Worm (Caenorhabditis elegans): ENCODE data around the gene str-125.

The str-125 gene

ce11 chrV:17042263-17042662 is 33.5 kb downstream of the str-125 start, which contains the start of gene hpo-33:
Gene hpo-33 (plus strand): TSS chrV:17042563.
- TF ChIP-seq dpl-1 (GFP tag; optimal IDR thresholded peaks at IDR 0.05) (no peak), snpc-4 (tag; optimal IDR thresholded peaks at IDR 0.05) (no peak), madf-9 (GFP tag; conservative IDR thresholded peaks at IDR 0.05) (no peak), fkh-10 (GFP tag; optimal IDR thresholded peaks at IDR 0.05) (no peak), T26A8.4 (GFP tag; IDR thresholded peaks at IDR 0.05) (no peak), ZK337.2 (GFP tag; IDR thresholded peaks at IDR 0.05) (no peak), tra-1 (GFP tag; IDR thresholded peaks at IDR 0.05) (no peak), egl-27 (tag; optimal IDR thresholded peaks at IDR 0.05) (no peak), duxl-1 (tag; optimal IDR thresholded peaks at IDR 0.05; ENCODE audit: poor library complexity) (no peak)

- TF ChIP-seq zip-2 (tag; optimal IDR thresholded peaks at IDR 0.05) (no peak), egl-27 (tag; optimal IDR thresholded peaks at IDR 0.05) (no peak), nhr-102 (tag; optimal IDR thresholded peaks at IDR 0.05) (no peak), ceh-82 (tag; optimal IDR thresholded peaks at IDR 0.05) (no peak), cey-2 (tag; optimal IDR thresholded peaks at IDR 0.05; ENCODE audit: borderline replicate concordance, insufficient read depth) (no peak), ceh-62 (tag; optimal IDR thresholded peaks at IDR 0.05) (no peak), daf-19 (GFP tag; conservative IDR thresholded peaks at IDR 0.05) (no peak), ces-1 (GFP tag; optimal IDR thresholded peaks at IDR 0.05) (no peak), tra-1 (GFP tag; IDR thresholded peaks at IDR 0.05) (no peak), hlh-30 (tag; optimal IDR thresholded peaks at IDR 0.05; ENCODE audit: insufficient read depth) (no peak), spr-1 (tag; optimal IDR thresholded peaks at IDR 0.05) (no peak), arid-1 (GFP tag; conservative IDR thresholded peaks at IDR 0.05) (no peak), lin-1 (GFP tag; IDR thresholded peaks at IDR 0.05) (no peak), Y75B8A.6 (GFP tag; IDR thresholded peaks at IDR 0.05) (no peak), mdl-1 (tag; optimal IDR thresholded peaks at IDR 0.05) (no peak), T26A8.4 (GFP tag; IDR thresholded peaks at IDR 0.05) (no peak)
Measured at ce11 chrV:17035850-17036249, 40.0 kb downstream of the str-125 start, which contains the start of gene srz-94. Gene srz-94 (minus strand): TSS chrV:17035950.

ce11 chrV:17030430-17030829 is 45.4 kb downstream of the str-125 start:
- TF ChIP-seq unc-39 (tag; optimal IDR thresholded peaks at IDR 0.05) (no peak), F10B5.3 (tag; optimal IDR thresholded peaks at IDR 0.05) (no peak), duxl-1 (tag; optimal IDR thresholded peaks at IDR 0.05; ENCODE audit: poor library complexity) (no peak)

ce11 chrV:17026289-17026688 is 49.5 kb downstream of the str-125 start, which contains the start of gene F49H6.15:
Gene F49H6.15 (minus strand): TSS chrV:17026389.
- TF ChIP-seq jun-1 (tag; optimal IDR thresholded peaks at IDR 0.05) = no peak
- no peak for TF ChIP-seq aha-1 (tag)
- TF ChIP-seq ZK337.2 (GFP tag; IDR thresholded peaks at IDR 0.05) = no peak
- TF ChIP-seq zfp-3 (GFP tag; conservative IDR thresholded peaks at IDR 0.05) = no peak
- TF ChIP-seq dpl-1 (GFP tag; optimal IDR thresholded peaks at IDR 0.05) = no peak

Data from whole organism, L4 larva.